Worm (Caenorhabditis elegans) whole organism, young adult: ENCODE data around the gene ugt-62.

Source experiments
- B0261.1 ChIP-seq: sonication (generic microtip); optimal IDR thresholded peaks from 2 replicates; lab custom pipeline; 2016; ENCODE audit warnings: mild to moderate bottlenecking, missing genetic modification characterization, moderate library complexity, missing compliant biosample characterization
- C17E4.6 ChIP-seq: fragments of 200-800 bp; sonication (Bioruptor generic); IDR thresholded peaks from 2 replicates; pipeline ENCODE4 v1.3.6; 2022; ENCODE audit warnings: missing genetic modification reagents, missing genetic modification characterization, missing compliant biosample characterization
- F57A8.1 ChIP-seq: fragments of 200-800 bp; sonication (Bioruptor generic); optimal IDR thresholded peaks from 2 replicates; lab custom pipeline; 2018; ENCODE audit warnings: mild to moderate bottlenecking, missing genetic modification characterization, moderate library complexity, missing compliant biosample characterization
- aptf-3 ChIP-seq: fragments of 200-800 bp; sonication (Bioruptor generic); IDR thresholded peaks from 2 replicates; pipeline ENCODE4 v1.3.6; 2022; ENCODE audit warnings: missing genetic modification characterization, missing compliant biosample characterization
- chd-7 ChIP-seq: sonication (generic microtip); optimal IDR thresholded peaks from 2 replicates; lab custom pipeline; 2016; ENCODE audit warnings: mild to moderate bottlenecking, missing genetic modification characterization, moderate library complexity, missing compliant biosample characterization
- efl-1 ChIP-seq: fragments of 150-350 bp; optimal IDR thresholded peaks from 2 replicates; lab custom pipeline; 2014; ENCODE audit warnings: missing biosample characterization, missing genetic modification reagents, missing genetic modification characterization
- mes-4 ChIP-seq: sonication (generic microtip); optimal IDR thresholded peaks from 2 replicates; lab custom pipeline; 2016; ENCODE audit warnings: missing genotype, missing genetic modification characterization, missing compliant biosample characterization

- TF ChIP-seq F57A8.1 (GFP tag; lab: Kevin White, UChicago) (no peak), mes-4 (no peak), C17E4.6 (GFP tag; lab: Robert Waterston, UW) (no peak), chd-7 (tag; lab: Kevin White, UChicago) (no peak), B0261.1 (tag; lab: Kevin White, UChicago) (no peak), efl-1 (GFP tag; lab: Kevin White, UChicago) (no peak), aptf-3 (no peak)
These were observed 16.4 kb downstream of the ugt-62 start for ce11 chrIII:4524071-4524470.
